Worm (Caenorhabditis elegans) whole organism, L4 larva: ENCODE data around the gene srx-26.

ENCODE experiments used
- F44E2.7 ChIP-seq: fragments of 200-800 bp; sonication (Bioruptor generic); IDR thresholded peaks from 2 replicates; pipeline ENCODE4 v2.1.2; 2022; ENCODE audit warnings: missing genetic modification characterization, missing compliant biosample characterization
- ama-1 ChIP-seq: fragments of 150-350 bp; optimal IDR thresholded peaks from 2 replicates; lab custom pipeline; 2014; ENCODE audit warnings: inconsistent platforms, mixed read lengths
- ces-1 ChIP-seq: fragments of 150-350 bp; sonication (generic microtip); optimal IDR thresholded peaks from 4 replicates; lab custom pipeline; 2014; ENCODE audit warnings: missing biosample characterization, missing genetic modification reagents, missing genetic modification characterization
- daf-19 ChIP-seq: fragments of 200-800 bp; sonication (Bioruptor generic); conservative IDR thresholded peaks from 2 replicates; pipeline ENCODE4 v1.3.6; 2022; ENCODE audit warnings: missing genetic modification characterization, missing compliant biosample characterization
- fkh-10 ChIP-seq: fragments of 150-350 bp; optimal IDR thresholded peaks from 2 replicates; lab custom pipeline; 2014; ENCODE audit warnings: missing biosample characterization, missing genetic modification reagents, missing genetic modification characterization
- lin-13 ChIP-seq: fragments of 150-350 bp; optimal IDR thresholded peaks from 2 replicates; lab custom pipeline; 2014; ENCODE audit warnings: missing biosample characterization, missing genetic modification reagents, missing genetic modification characterization
- lin-29 ChIP-seq: fragments of 200-800 bp; sonication (Bioruptor generic); IDR thresholded peaks from 2 replicates; pipeline ENCODE4 v1.3.6; 2022; ENCODE audit warnings: missing genetic modification reagents, missing genetic modification characterization, missing compliant biosample characterization
- mdl-1 ChIP-seq, 2 experiments: fragments of 150-350 bp in 1 of 2; sonication (generic microtip) in 1 of 2; optimal IDR thresholded peaks; 2 replicates each; lab custom pipeline; 2014 to 2017; ENCODE audit warnings: missing biosample characterization in 2 of 2, missing genetic modification characterization in 2 of 2
- skn-1 ChIP-seq: fragments of 150-350 bp; optimal IDR thresholded peaks from 2 replicates; lab custom pipeline; 2014; ENCODE audit warnings: missing biosample characterization, missing genetic modification characterization
- unc-62 ChIP-seq, 3 experiments: fragments of 150-350 bp in 1 of 3; sonication (generic microtip); optimal IDR thresholded peaks in 2 of 3; peaks in 1 of 3; 1 replicate in 1 of 3; 2 replicates in 2 of 3; lab custom pipeline; 2014 to 2017; ENCODE audit warnings: missing biosample characterization in 3 of 3, missing genetic modification characterization in 3 of 3, missing genetic modification reagents in 3 of 3, missing genotype in 1 of 3

DNA sequence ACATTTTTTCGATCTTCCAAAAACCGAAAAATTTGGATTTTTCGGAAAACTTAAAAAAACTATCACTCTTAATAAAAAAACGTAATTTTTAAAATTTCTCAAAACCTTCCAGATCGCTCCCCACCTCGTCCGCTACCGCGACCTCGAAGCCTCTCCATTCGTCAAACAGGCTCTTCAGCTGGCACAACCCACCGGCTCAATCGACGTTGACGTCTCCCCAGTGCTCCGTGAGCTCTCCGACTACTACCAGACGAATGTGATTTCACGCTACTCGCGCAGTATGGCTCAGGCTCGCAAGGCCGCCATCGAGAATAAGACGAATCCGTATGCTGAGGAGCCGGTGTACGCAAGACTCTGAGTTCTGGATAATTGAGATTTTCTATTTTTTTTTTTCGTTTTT lies 46.5 kb downstream of the srx-26 start:
- TF ChIP-seq daf-19 (GFP tag; lab: Robert Waterston, UW) (no peak), lin-13 (no peak), F44E2.7 (no peak), lin-29 (GFP tag; lab: Robert Waterston, UW) (no peak), mdl-1 (tag; optimal IDR thresholded peaks at IDR 0.05; lab: Kevin White, UChicago) (no peak), fkh-10 (GFP tag; lab: Kevin White, UChicago) (no peak), skn-1 (tag; lab: Kevin White, UChicago) (no peak), unc-62 (GFP tag; optimal IDR thresholded peaks at IDR 0.05 in 1 of 2; lab: Kevin White, UChicago) (no peak), unc-62 (tag; optimal IDR thresholded peaks at IDR 0.05; lab: Kevin White, UChicago) (no peak), ces-1 (GFP tag; lab: Kevin White, UChicago) (no peak), ama-1 (lab: Kevin White, UChicago) (no peak)
